Worm (Caenorhabditis elegans): ENCODE data around the gene enu-3.1.

enu-3.1 gene

ce11 chrIII:10415822-10416221 lies 20.3 kb upstream of the enu-3.1 start, which contains the start of gene ymel-1:
TSS of gene ymel-1 (plus strand) at chrIII:10416139.
- TF ChIP-seq eyg-1 (tag; optimal IDR thresholded peaks at IDR 0.05) (no peak), K09A11.1 (tag; optimal IDR thresholded peaks at IDR 0.05; ENCODE audit: insufficient read depth) (no peak), ama-1 (optimal IDR thresholded peaks at IDR 0.05) (peak; percentile 49), elt-2 (tag; optimal IDR thresholded peaks at IDR 0.05) (peak; percentile 34), ref-2 (tag; optimal IDR thresholded peaks at IDR 0.05) (no peak), nfya-1 (tag; optimal IDR thresholded peaks at IDR 0.05) (no peak), C38D4.7 (GFP tag; optimal IDR thresholded peaks at IDR 0.05) (no peak), ceh-31 (tag; optimal IDR thresholded peaks at IDR 0.05) (no peak)

ce11 chrIII:10421680-10422079 lies 14.4 kb upstream of the enu-3.1 start:
- TF ChIP-seq Y22D7AL.16 (tag; optimal IDR thresholded peaks at IDR 0.05) (no peak), lin-11 (tag; optimal IDR thresholded peaks at IDR 0.05) (no peak), ceh-9 (tag; optimal IDR thresholded peaks at IDR 0.05) (no peak), hlh-6 (tag; optimal IDR thresholded peaks at IDR 0.05) (no peak), hlh-13 (GFP tag; optimal IDR thresholded peaks at IDR 0.05) (no peak), lim-6 (tag; optimal IDR thresholded peaks at IDR 0.05) (no peak), ttx-3 (tag; optimal IDR thresholded peaks at IDR 0.05) (no peak), che-1 (tag; optimal IDR thresholded peaks at IDR 0.05) (no peak), unc-55 (GFP tag; optimal IDR thresholded peaks at IDR 0.05) (no peak), pag-3 (tag; optimal IDR thresholded peaks at IDR 0.05; ENCODE audit: borderline replicate concordance) (no peak), eyg-1 (tag; optimal IDR thresholded peaks at IDR 0.05) (no peak)

- TF ChIP-seq fax-1 (tag; optimal IDR thresholded peaks at IDR 0.05) (no peak), sox-4 (tag; optimal IDR thresholded peaks at IDR 0.05) (no peak), mec-3 (tag; optimal IDR thresholded peaks at IDR 0.05; ENCODE audit: borderline replicate concordance) (no peak), syd-9 (tag; optimal IDR thresholded peaks at IDR 0.05) (no peak), ama-1 (optimal IDR thresholded peaks at IDR 0.05) (no peak), unc-3 (GFP tag; conservative IDR thresholded peaks at IDR 0.05) (no peak), unc-3 (tag; optimal IDR thresholded peaks at IDR 0.05) (no peak), pax-1 (tag; optimal IDR thresholded peaks at IDR 0.05) (no peak), unc-42 (tag; optimal IDR thresholded peaks at IDR 0.05) (no peak), tbx-7 (tag; optimal IDR thresholded peaks at IDR 0.05) (no peak), pros-1 (tag; optimal IDR thresholded peaks at IDR 0.05) (no peak), ceh-34 (tag; optimal IDR thresholded peaks at IDR 0.05) (no peak), sdc-2 (tag; optimal IDR thresholded peaks at IDR 0.05) (no peak), lim-6 (tag; optimal IDR thresholded peaks at IDR 0.05) (no peak), C08G9.2 (tag; optimal IDR thresholded peaks at IDR 0.05) (no peak), nfya-1 (tag; optimal IDR thresholded peaks at IDR 0.05) (no peak), ceh-14 (tag; optimal IDR thresholded peaks at IDR 0.05) (no peak), gmeb-2 (tag; optimal IDR thresholded peaks at IDR 0.05) (no peak), K02D7.2 (tag; optimal IDR thresholded peaks at IDR 0.05) (no peak)
Observed at ce11 chrIII:10423906-10424305, 12.2 kb upstream of the enu-3.1 start, which contains the start of gene M03C11.6. TSS of gene M03C11.6 (minus strand) at chrIII:10424006.

ce11 chrIII:10427882-10428281 lies 8.2 kb upstream of the enu-3.1 start, which contains the start of gene prp-3:
TSS of gene prp-3 (minus strand) at chrIII:10427982.
- no peak for TF ChIP-seq ztf-16 (tag; optimal IDR thresholded peaks at IDR 0.05)
- no peak for TF ChIP-seq hlh-15 (tag; optimal IDR thresholded peaks at IDR 0.05)
- TF ChIP-seq pat-9 (tag; optimal IDR thresholded peaks at IDR 0.05), result no peak
- TF ChIP-seq fkh-10 (GFP tag; optimal IDR thresholded peaks at IDR 0.05), result no peak
- TF ChIP-seq ets-4 (tag; optimal IDR thresholded peaks at IDR 0.05), result no peak
- TF ChIP-seq Y22D7AL.16 (tag; optimal IDR thresholded peaks at IDR 0.05), result no peak
- no peak for TF ChIP-seq ceh-45 (GFP tag; IDR thresholded peaks at IDR 0.05)
